Fruit fly (Drosophila melanogaster): Measurements from ENCODE around the gene CG11286.

- no peak for TF ChIP-seq CG32121 (GFP tag; IDR thresholded peaks at IDR 0.05)
- TF ChIP-seq CG8301 (tag; optimal IDR thresholded peaks at IDR 0.05), result no peak
- no peak for TF ChIP-seq Snoo (tag; optimal IDR thresholded peaks at IDR 0.05)
- TF ChIP-seq CG14655 (GFP tag; optimal IDR thresholded peaks at IDR 0.05), result no peak
These were observed 14.2 kb upstream of the CG11286 start, which contains the start of gene CG18745 for dm6 chr3R:7785784-7786183.

Data from whole organism, pupa.